Fruit fly (Drosophila melanogaster) whole organism, prepupa: ENCODE results near the gene CG42529.
A peak's percentile ranks its signal among the peaks of the same experiment; 100 is the strongest.

Experiments
- Blimp-1 ChIP-seq: fragments of 200-800 bp; sonication (Bioruptor generic); optimal IDR thresholded peaks from 3 replicates; lab custom pipeline; 2017; ENCODE audit warnings: missing biosample characterization, missing genetic modification characterization, mild to moderate bottlenecking, moderate library complexity, missing genetic modification reagents
- CG11294 ChIP-seq: fragments of 200-800 bp; sonication (Bioruptor generic); IDR thresholded peaks from 2 replicates; pipeline ENCODE4 v1.3.6; 2022; ENCODE audit warnings: missing biosample characterization, missing genetic modification characterization
- CG11762 ChIP-seq: fragments of 200-800 bp; sonication (Bioruptor generic); optimal IDR thresholded peaks from 3 replicates; lab custom pipeline; 2016; ENCODE audit warnings: missing biosample characterization, missing genetic modification characterization; ENCODE audit not compliant: insufficient read depth
- CG11902 ChIP-seq: fragments of 200-800 bp; sonication (Bioruptor generic); optimal IDR thresholded peaks from 3 replicates; lab custom pipeline; 2016; ENCODE audit warnings: missing biosample characterization, missing genetic modification characterization
- CG15336 ChIP-seq: fragments of 200-800 bp; sonication (Bioruptor generic); IDR thresholded peaks from 2 replicates; pipeline ENCODE4 v1.3.6; 2022; ENCODE audit warnings: missing biosample characterization, missing genetic modification characterization
- CG1621 ChIP-seq: fragments of 200-800 bp; sonication (Bioruptor generic); optimal IDR thresholded peaks from 3 replicates; lab custom pipeline; 2018; ENCODE audit warnings: missing biosample characterization, mild to moderate bottlenecking, missing genetic modification characterization
- CG16779 ChIP-seq: fragments of 200-800 bp; sonication (Bioruptor generic); optimal IDR thresholded peaks from 3 replicates; lab custom pipeline; 2017; ENCODE audit warnings: missing biosample characterization, mild to moderate bottlenecking, missing genetic modification characterization
- CG3032 ChIP-seq: fragments of 200-800 bp; optimal IDR thresholded peaks from 2 replicates; lab custom pipeline; 2019; ENCODE audit warnings: missing biosample characterization, mild to moderate bottlenecking, missing genetic modification characterization, moderate library complexity
- CG32006 ChIP-seq: fragments of 200-800 bp; sonication (Bioruptor generic); optimal IDR thresholded peaks from 3 replicates; lab custom pipeline; 2017; ENCODE audit warnings: missing biosample characterization, mild to moderate bottlenecking, missing genetic modification characterization
- CG34406 ChIP-seq: fragments of 200-800 bp; sonication (Bioruptor generic); optimal IDR thresholded peaks from 3 replicates; lab custom pipeline; 2016; ENCODE audit warnings: missing biosample characterization, missing genetic modification characterization
- CG4318 ChIP-seq: fragments of 200-800 bp; sonication (Bioruptor generic); optimal IDR thresholded peaks from 3 replicates; lab custom pipeline; 2017; ENCODE audit warnings: missing biosample characterization, mild to moderate bottlenecking, missing genetic modification characterization
- CG6163 ChIP-seq: fragments of 200-800 bp; sonication (Bioruptor generic); IDR thresholded peaks from 3 replicates; pipeline ENCODE4 v1.3.6; 2022; ENCODE audit warnings: missing biosample characterization, missing genetic modification characterization
- CG6276 ChIP-seq: fragments of 200-800 bp; sonication (Bioruptor generic); optimal IDR thresholded peaks from 2 replicates; lab custom pipeline; 2017; ENCODE audit warnings: missing biosample characterization, mild to moderate bottlenecking, missing genetic modification characterization
- CG6854 ChIP-seq: fragments of 200-800 bp; sonication (Bioruptor generic); optimal IDR thresholded peaks from 2 replicates; lab custom pipeline; 2017; ENCODE audit warnings: missing biosample characterization, mild to moderate bottlenecking, missing genetic modification characterization
- CG8119 ChIP-seq: fragments of 200-800 bp; sonication (Bioruptor generic); IDR thresholded peaks from 3 replicates; pipeline ENCODE4 v1.3.6; 2022; ENCODE audit warnings: missing biosample characterization, missing genetic modification characterization
- CG8319 ChIP-seq: fragments of 200-800 bp; sonication (Bioruptor generic); optimal IDR thresholded peaks from 3 replicates; lab custom pipeline; 2016; ENCODE audit warnings: missing biosample characterization, missing genetic modification characterization
- CG8632 ChIP-seq: fragments of 200-800 bp; sonication (Bioruptor generic); optimal IDR thresholded peaks from 3 replicates; lab custom pipeline; 2016; ENCODE audit warnings: missing biosample characterization, missing genetic modification characterization
- CG9139 ChIP-seq: fragments of 200-800 bp; sonication (Bioruptor generic); optimal IDR thresholded peaks from 3 replicates; lab custom pipeline; 2017; ENCODE audit warnings: missing biosample characterization, mild to moderate bottlenecking, missing genetic modification characterization
- Eip75B ChIP-seq: fragments of 200-800 bp; sonication (Bioruptor generic); optimal IDR thresholded peaks from 3 replicates; lab custom pipeline; 2016; ENCODE audit warnings: missing biosample characterization, missing genetic modification characterization
- Eip78C ChIP-seq: fragments of 200-800 bp; sonication (Bioruptor generic); peaks from one replicate; lab custom pipeline; 2016; ENCODE audit warnings: missing biosample characterization, missing genetic modification characterization
- Eip93F ChIP-seq: fragments of 200-800 bp; sonication (Bioruptor generic); optimal IDR thresholded peaks from 2 replicates; lab custom pipeline; 2016; ENCODE audit warnings: missing biosample characterization, mild to moderate bottlenecking, missing genetic modification characterization
- Ets21C ChIP-seq: fragments of 200-800 bp; sonication (Bioruptor generic); optimal IDR thresholded peaks from 3 replicates; lab custom pipeline; 2016; ENCODE audit warnings: missing biosample characterization, missing genetic modification characterization
- Ets96B ChIP-seq: fragments of 200-800 bp; optimal IDR thresholded peaks from 2 replicates; lab custom pipeline; 2019; ENCODE audit warnings: missing biosample characterization, mild to moderate bottlenecking, missing genetic modification characterization, moderate library complexity
- Gug ChIP-seq: fragments of 200-800 bp; sonication (Bioruptor generic); IDR thresholded peaks from 2 replicates; pipeline ENCODE4 v1.3.6; 2022; ENCODE audit warnings: missing biosample characterization, missing genetic modification characterization
- Hr4 ChIP-seq: fragments of 200-800 bp; sonication (Bioruptor generic); optimal IDR thresholded peaks from 3 replicates; lab custom pipeline; 2016; ENCODE audit warnings: missing biosample characterization, missing genetic modification characterization
- Met ChIP-seq: fragments of 200-800 bp; sonication (Bioruptor generic); optimal IDR thresholded peaks from 3 replicates; lab custom pipeline; 2016; ENCODE audit warnings: missing biosample characterization, missing genetic modification characterization
- OdsH ChIP-seq: fragments of 200-800 bp; sonication (Bioruptor generic); optimal IDR thresholded peaks from 3 replicates; lab custom pipeline; 2016; ENCODE audit warnings: missing biosample characterization, missing genetic modification characterization
- Sox102F ChIP-seq: fragments of 200-800 bp; sonication (Bioruptor generic); optimal IDR thresholded peaks from 2 replicates; lab custom pipeline; 2016; ENCODE audit warnings: missing biosample characterization, mild to moderate bottlenecking, missing genetic modification characterization
- Sox14 ChIP-seq: fragments of 200-800 bp; sonication (Bioruptor generic); optimal IDR thresholded peaks from 3 replicates; lab custom pipeline; 2016; ENCODE audit warnings: missing biosample characterization, missing genetic modification characterization
- Sox15 ChIP-seq: fragments of 200-800 bp; sonication (Bioruptor generic); optimal IDR thresholded peaks from 3 replicates; lab custom pipeline; 2016; ENCODE audit warnings: missing biosample characterization, missing genetic modification characterization
- achi ChIP-seq: fragments of 200-800 bp; sonication (Bioruptor generic); optimal IDR thresholded peaks from 3 replicates; lab custom pipeline; 2016; ENCODE audit warnings: missing biosample characterization, missing genetic modification characterization
- acj6 ChIP-seq: fragments of 200-800 bp; sonication (Bioruptor generic); optimal IDR thresholded peaks from 3 replicates; lab custom pipeline; 2016; ENCODE audit warnings: missing biosample characterization, missing genetic modification characterization
- cyc ChIP-seq: fragments of 200-800 bp; sonication (Bioruptor generic); optimal IDR thresholded peaks from 3 replicates; lab custom pipeline; 2016; ENCODE audit warnings: missing biosample characterization, missing genetic modification characterization
- dac ChIP-seq: fragments of 200-800 bp; sonication (Bioruptor generic); optimal IDR thresholded peaks from 2 replicates; lab custom pipeline; 2017; ENCODE audit warnings: missing biosample characterization, mild to moderate bottlenecking, missing genetic modification characterization
- dsx ChIP-seq: fragments of 200-800 bp; optimal IDR thresholded peaks from 3 replicates; lab custom pipeline; 2019; ENCODE audit warnings: missing biosample characterization, mild to moderate bottlenecking, missing genetic modification characterization, moderate library complexity; ENCODE audit not compliant: poor library complexity, severe bottlenecking
- fd59A ChIP-seq: fragments of 200-800 bp; sonication (Bioruptor generic); optimal IDR thresholded peaks from 2 replicates; lab custom pipeline; 2017; ENCODE audit warnings: missing biosample characterization, mild to moderate bottlenecking, missing genetic modification characterization, missing genetic modification reagents
- fd85E ChIP-seq: fragments of 200-800 bp; sonication (Bioruptor generic); optimal IDR thresholded peaks from 3 replicates; lab custom pipeline; 2016; ENCODE audit warnings: missing biosample characterization, missing genetic modification characterization
- net ChIP-seq: fragments of 200-800 bp; sonication (Bioruptor generic); optimal IDR thresholded peaks from 3 replicates; lab custom pipeline; 2016; ENCODE audit warnings: missing biosample characterization, missing genetic modification characterization
- ss ChIP-seq, 2 experiments: fragments of 200-800 bp; sonication (Bioruptor generic); optimal IDR thresholded peaks; 2 replicates in 1 of 2; 3 replicates in 1 of 2; lab custom pipeline; 2017 to 2018; ENCODE audit warnings: mild to moderate bottlenecking in 2 of 2, missing biosample characterization in 2 of 2, missing genetic modification characterization in 2 of 2, moderate library complexity in 1 of 2
- svp ChIP-seq: fragments of 200-800 bp; sonication (Bioruptor generic); peaks from one replicate; lab custom pipeline; 2016; ENCODE audit warnings: missing biosample characterization, missing genetic modification characterization
- topi ChIP-seq: fragments of 200-800 bp; sonication (Bioruptor generic); optimal IDR thresholded peaks from 3 replicates; lab custom pipeline; 2016; ENCODE audit warnings: missing biosample characterization, missing genetic modification characterization

CG42529 gene

dm6 chr3L:19699651-19700050 lies 29.1 kb upstream of the CG42529 start (continued):
- no peak for TF ChIP-seq CG9139 (GFP tag; lab: Kevin White, UChicago)
- TF ChIP-seq Eip78C (GFP tag; lab: Kevin White, UChicago): peak; percentile 91
- peak; percentile 36 for TF ChIP-seq CG4318
- TF ChIP-seq CG32006 (GFP tag; lab: Kevin White, UChicago): peak; percentile 77
- no peak for TF ChIP-seq CG11294
- TF ChIP-seq achi (GFP tag; lab: Kevin White, UChicago): peak; percentile 45
- TF ChIP-seq CG34406: peak; percentile 37
- TF ChIP-seq Sox102F: peak; percentile 32
- peak; percentile 75 for TF ChIP-seq CG6163 (GFP tag; lab: Robert Waterston, UW)
- TF ChIP-seq CG6854 (GFP tag; lab: Kevin White, UChicago): no peak
- peak; percentile 22 for TF ChIP-seq CG11762 (GFP tag; lab: Kevin White, UChicago)
- peak; percentile 78 for TF ChIP-seq CG8119
- peak; percentile 39 for TF ChIP-seq acj6 (GFP tag; lab: Kevin White, UChicago)
- peak; percentile 14 for TF ChIP-seq CG8319
- peak; percentile 49 for TF ChIP-seq Sox14 (GFP tag; lab: Kevin White, UChicago)
- TF ChIP-seq Eip75B (GFP tag; lab: Kevin White, UChicago): peak; percentile 66
- TF ChIP-seq Ets96B (tag; lab: Kevin White, UChicago): no peak
- peak; percentile 67 for TF ChIP-seq Hr4 (GFP tag; lab: Kevin White, UChicago)
- TF ChIP-seq Gug: no peak
- TF ChIP-seq CG15336 (GFP tag; lab: Robert Waterston, UW): peak; percentile 57; the same call in 1 of the 2 replicates
- peak; percentile 44 for TF ChIP-seq CG8632 (GFP tag; lab: Kevin White, UChicago)
- peak; percentile 59 for TF ChIP-seq CG6276
- TF ChIP-seq Eip93F (GFP tag; lab: Kevin White, UChicago): no peak
- no peak for TF ChIP-seq dac (GFP tag; lab: Kevin White, UChicago)
- TF ChIP-seq ss (GFP tag; optimal IDR thresholded peaks at IDR 0.05; lab: Kevin White, UChicago): no peak
- peak; percentile 24 for TF ChIP-seq Sox15 (GFP tag; lab: Kevin White, UChicago)
- TF ChIP-seq OdsH (GFP tag; lab: Kevin White, UChicago): peak; percentile 63
- TF ChIP-seq dsx (GFP tag; lab: Kevin White, UChicago): no peak
- peak; percentile 65 for TF ChIP-seq net (GFP tag; lab: Kevin White, UChicago)
- TF ChIP-seq fd59A (GFP tag; lab: Kevin White, UChicago): peak; percentile 28
- peak; percentile 30 for TF ChIP-seq cyc (GFP tag; lab: Kevin White, UChicago)
- TF ChIP-seq topi: peak; percentile 55
- TF ChIP-seq Blimp-1: no peak
- peak; percentile 3 for TF ChIP-seq Ets21C (GFP tag; lab: Kevin White, UChicago)
- peak; percentile 54 for TF ChIP-seq CG11902 (GFP tag; lab: Kevin White, UChicago)
- no peak for TF ChIP-seq CG1621 (tag; lab: Kevin White, UChicago)
- TF ChIP-seq svp (GFP tag; lab: Kevin White, UChicago): peak; percentile 81
- no peak for TF ChIP-seq fd85E (GFP tag; lab: Kevin White, UChicago)
- no peak for TF ChIP-seq CG16779 (tag; lab: Kevin White, UChicago)
- TF ChIP-seq CG3032 (tag; lab: Kevin White, UChicago): peak; percentile 25
- peak; percentile 47 for TF ChIP-seq Met (GFP tag; lab: Kevin White, UChicago)

- TF ChIP-seq Eip78C (GFP tag; lab: Kevin White, UChicago) (peak; percentile 5), CG9139 (GFP tag; lab: Kevin White, UChicago) (no peak)
Observed at dm6 chr3L:19700463-19700862, 28.3 kb upstream of the CG42529 start.
